Worm (Caenorhabditis elegans) whole organism, L4 larva: ENCODE measurements around the gene mes-4.
A peak's percentile ranks its signal among the peaks of the same experiment; 100 is the strongest.

ENCODE experiments used
- F26F4.8 ChIP-seq: fragments of 200-800 bp; sonication (Bioruptor generic); conservative IDR thresholded peaks from 2 replicates; pipeline ENCODE4 v1.3.6; 2022; ENCODE audit warnings: missing genetic modification characterization, missing compliant biosample characterization
- F44E2.7 ChIP-seq: fragments of 200-800 bp; sonication (Bioruptor generic); IDR thresholded peaks from 2 replicates; pipeline ENCODE4 v2.1.2; 2022; ENCODE audit warnings: missing genetic modification characterization, missing compliant biosample characterization
- F49E8.2 ChIP-seq: sonication (generic microtip); optimal IDR thresholded peaks from 2 replicates; lab custom pipeline; 2016; ENCODE audit warnings: missing compliant biosample characterization, mild to moderate bottlenecking, missing genetic modification characterization, borderline replicate concordance
- Y105C5A.15 ChIP-seq: fragments of 200-800 bp; sonication (Bioruptor generic); IDR thresholded peaks from 2 replicates; pipeline ENCODE4 v1.3.6; 2022; ENCODE audit warnings: missing genetic modification characterization, missing compliant biosample characterization
- aha-1 ChIP-seq: fragments of 150-350 bp; peaks from one replicate; lab custom pipeline; 2014; ENCODE audit warnings: missing biosample characterization, missing genetic modification characterization
- aly-2 ChIP-seq: sonication (generic microtip); optimal IDR thresholded peaks from 2 replicates; lab custom pipeline; 2018; ENCODE audit warnings: missing biosample characterization, missing genetic modification characterization
- attf-4 ChIP-seq: sonication (generic microtip); optimal IDR thresholded peaks from 3 replicates; lab custom pipeline; 2017; ENCODE audit warnings: missing biosample characterization, missing genetic modification characterization
- ceh-28 ChIP-seq: fragments of 150-350 bp; optimal IDR thresholded peaks from 2 replicates; lab custom pipeline; 2014; ENCODE audit warnings: missing biosample characterization, missing genetic modification reagents, missing genetic modification characterization
- ceh-32 ChIP-seq: sonication (generic microtip); optimal IDR thresholded peaks from 2 replicates; lab custom pipeline; 2016; ENCODE audit warnings: mild to moderate bottlenecking, missing genetic modification characterization, missing compliant biosample characterization; ENCODE audit not compliant: poor library complexity
- daf-12 ChIP-seq: fragments of 150-350 bp; optimal IDR thresholded peaks from 2 replicates; lab custom pipeline; 2014; ENCODE audit warnings: missing biosample characterization, missing genetic modification reagents, missing genetic modification characterization
- daf-19 ChIP-seq: fragments of 200-800 bp; sonication (Bioruptor generic); conservative IDR thresholded peaks from 2 replicates; pipeline ENCODE4 v1.3.6; 2022; ENCODE audit warnings: missing genetic modification characterization, missing compliant biosample characterization
- dmd-8 ChIP-seq: fragments of 200-800 bp; sonication (Bioruptor generic); IDR thresholded peaks from 2 replicates; pipeline ENCODE4 v1.3.6; 2022; ENCODE audit warnings: missing genetic modification characterization, missing compliant biosample characterization
- dpl-1 ChIP-seq: fragments of 150-350 bp; optimal IDR thresholded peaks from 2 replicates; lab custom pipeline; 2014; ENCODE audit warnings: missing biosample characterization, missing genetic modification reagents, missing genetic modification characterization
- duxl-1 ChIP-seq: sonication (generic microtip); optimal IDR thresholded peaks from 2 replicates; lab custom pipeline; 2016; ENCODE audit warnings: mild to moderate bottlenecking, missing genetic modification characterization, moderate library complexity, missing compliant biosample characterization; ENCODE audit not compliant: poor library complexity
- egl-43 ChIP-seq: fragments of 200-800 bp; sonication (Bioruptor generic); IDR thresholded peaks from 2 replicates; pipeline ENCODE4 v1.3.6; 2022; ENCODE audit warnings: missing genetic modification reagents, missing genetic modification characterization, missing compliant biosample characterization
- fos-1 ChIP-seq: fragments of 150-350 bp; optimal IDR thresholded peaks from 2 replicates; lab custom pipeline; 2014; ENCODE audit warnings: missing biosample characterization, missing genetic modification characterization
- hlh-11 ChIP-seq: fragments of 200-800 bp; sonication (Bioruptor generic); optimal IDR thresholded peaks from 2 replicates; lab custom pipeline; 2018; ENCODE audit warnings: mild to moderate bottlenecking, missing genetic modification characterization, missing compliant biosample characterization
- hlh-30 ChIP-seq: sonication (generic microtip); optimal IDR thresholded peaks from 2 replicates; lab custom pipeline; 2017; ENCODE audit warnings: antibody characterized with exemption, mild to moderate bottlenecking, missing genetic modification characterization, missing compliant biosample characterization; ENCODE audit not compliant: insufficient read depth
- lin-1 ChIP-seq: fragments of 200-800 bp; sonication (Bioruptor generic); IDR thresholded peaks from 2 replicates; pipeline ENCODE4 v1.3.6; 2022; ENCODE audit warnings: missing genetic modification reagents, missing genetic modification characterization, missing compliant biosample characterization
- lin-15B ChIP-seq: fragments of 150-350 bp; sonication (generic microtip); optimal IDR thresholded peaks from 3 replicates; lab custom pipeline; 2014; ENCODE audit warnings: missing biosample characterization, missing genetic modification characterization
- lin-29 ChIP-seq: fragments of 200-800 bp; sonication (Bioruptor generic); IDR thresholded peaks from 2 replicates; pipeline ENCODE4 v1.3.6; 2022; ENCODE audit warnings: missing genetic modification reagents, missing genetic modification characterization, missing compliant biosample characterization
- lir-3 ChIP-seq: sonication (generic microtip); optimal IDR thresholded peaks from 2 replicates; lab custom pipeline; 2016; ENCODE audit warnings: mild to moderate bottlenecking, missing genetic modification characterization, missing compliant biosample characterization
- lsy-2 ChIP-seq, 2 experiments: fragments of 150-350 bp in 1 of 2; sonication (generic microtip) in 1 of 2; optimal IDR thresholded peaks; 2 replicates each; lab custom pipeline; 2014 to 2017; ENCODE audit warnings: missing biosample characterization in 2 of 2, missing genetic modification characterization in 2 of 2
- mdl-1 ChIP-seq, 2 experiments: fragments of 150-350 bp in 1 of 2; sonication (generic microtip) in 1 of 2; optimal IDR thresholded peaks; 2 replicates each; lab custom pipeline; 2014 to 2017; ENCODE audit warnings: missing biosample characterization in 2 of 2, missing genetic modification characterization in 2 of 2
- mep-1 ChIP-seq: fragments of 150-350 bp; sonication (generic microtip); optimal IDR thresholded peaks from 3 replicates; lab custom pipeline; 2014; ENCODE audit warnings: missing biosample characterization, missing genetic modification characterization
- mxl-2 ChIP-seq: fragments of 200-800 bp; sonication (Bioruptor generic); conservative IDR thresholded peaks from 2 replicates; pipeline ENCODE4 v1.3.6; 2022; ENCODE audit warnings: missing genetic modification reagents, missing genetic modification characterization, missing compliant biosample characterization
- mxl-3 ChIP-seq: fragments of 200-800 bp; sonication (Bioruptor generic); optimal IDR thresholded peaks from 2 replicates; lab custom pipeline; 2018; ENCODE audit warnings: mild to moderate bottlenecking, missing genetic modification characterization, missing compliant biosample characterization
- nhr-25 ChIP-seq: sonication (generic microtip); optimal IDR thresholded peaks from 2 replicates; lab custom pipeline; 2017; ENCODE audit warnings: missing genetic modification characterization, mild to moderate bottlenecking, missing compliant biosample characterization, antibody characterized with exemption, moderate library complexity, borderline replicate concordance; ENCODE audit not compliant: insufficient read depth
- nhr-28 ChIP-seq: fragments of 150-350 bp; optimal IDR thresholded peaks from 2 replicates; lab custom pipeline; 2014; ENCODE audit warnings: missing biosample characterization, missing genetic modification characterization
- nhr-42 ChIP-seq: fragments of 200-800 bp; sonication (Bioruptor generic); IDR thresholded peaks from 2 replicates; pipeline ENCODE4 v1.3.6; 2022; ENCODE audit warnings: missing genetic modification characterization, missing compliant biosample characterization
- nhr-48 ChIP-seq: sonication (generic microtip); optimal IDR thresholded peaks from 2 replicates; lab custom pipeline; 2016; ENCODE audit warnings: mild to moderate bottlenecking, missing genetic modification characterization, missing compliant biosample characterization
- nhr-6 ChIP-seq: fragments of 150-350 bp; optimal IDR thresholded peaks from 2 replicates; lab custom pipeline; 2014; ENCODE audit warnings: missing biosample characterization, missing genetic modification characterization
- nhr-76 ChIP-seq: fragments of 150-350 bp; optimal IDR thresholded peaks from 2 replicates; lab custom pipeline; 2014; ENCODE audit warnings: missing biosample characterization, missing genetic modification characterization
- sdz-12 ChIP-seq: fragments of 200-800 bp; sonication (Bioruptor generic); optimal IDR thresholded peaks from 2 replicates; lab custom pipeline; 2018; ENCODE audit warnings: mild to moderate bottlenecking, missing genetic modification characterization, missing compliant biosample characterization
- skn-1 ChIP-seq: fragments of 150-350 bp; optimal IDR thresholded peaks from 2 replicates; lab custom pipeline; 2014; ENCODE audit warnings: missing biosample characterization, missing genetic modification characterization
- spr-1 ChIP-seq: sonication (generic microtip); optimal IDR thresholded peaks from 2 replicates; lab custom pipeline; 2016; ENCODE audit warnings: mild to moderate bottlenecking, missing genetic modification characterization, missing compliant biosample characterization
- unc-130 ChIP-seq: sonication (generic microtip); optimal IDR thresholded peaks from 2 replicates; lab custom pipeline; 2016; ENCODE audit warnings: missing genetic modification reagents, missing genetic modification characterization, missing compliant biosample characterization
- unc-62 ChIP-seq, 3 experiments: fragments of 150-350 bp in 1 of 3; sonication (generic microtip); optimal IDR thresholded peaks in 2 of 3; peaks in 1 of 3; 1 replicate in 1 of 3; 2 replicates in 2 of 3; lab custom pipeline; 2014 to 2017; ENCODE audit warnings: missing biosample characterization in 3 of 3, missing genetic modification characterization in 3 of 3, missing genetic modification reagents in 3 of 3, missing genotype in 1 of 3
- zag-1 ChIP-seq: fragments of 150-350 bp; optimal IDR thresholded peaks from 2 replicates; lab custom pipeline; 2014; ENCODE audit warnings: missing biosample characterization, missing genetic modification characterization
- zfp-2 ChIP-seq: sonication (generic microtip); optimal IDR thresholded peaks from 2 replicates; lab custom pipeline; 2016; ENCODE audit warnings: mild to moderate bottlenecking, missing genetic modification characterization, missing compliant biosample characterization

mes-4 gene

ce11 chrV:13390936-13391335 lies 46.4 kb downstream of the mes-4 start:
- peak; percentile 21 for TF ChIP-seq hlh-30 (tag; lab: Kevin White, UChicago)
- TF ChIP-seq spr-1 (tag; lab: Kevin White, UChicago), result no peak
- peak; percentile 27 for TF ChIP-seq nhr-28 (tag; lab: Kevin White, UChicago)
- TF ChIP-seq dpl-1 (GFP tag; lab: Kevin White, UChicago), result no peak
- TF ChIP-seq Y105C5A.15 (GFP tag; lab: Robert Waterston, UW), result no peak
- TF ChIP-seq mxl-3 (GFP tag; lab: Kevin White, UChicago), result peak; percentile 20
- 0 out of 2 replicates have a peak, but pooled peaks have one; percentile 46 for TF ChIP-seq dmd-8
- TF ChIP-seq lsy-2 (tag; optimal IDR thresholded peaks at IDR 0.05; lab: Kevin White, UChicago), result peak in 1 of 2 experiments; percentile 11
- no peak for TF ChIP-seq lin-15B (tag; lab: Kevin White, UChicago)

ce11 chrV:13389454-13389853 lies 47.9 kb downstream of the mes-4 start:
- no peak for TF ChIP-seq daf-12
- no peak for TF ChIP-seq egl-43 (GFP tag; lab: Robert Waterston, UW)
- TF ChIP-seq F49E8.2 (tag; lab: Kevin White, UChicago), result no peak
- no peak for TF ChIP-seq lir-3
- TF ChIP-seq F44E2.7 (GFP tag; lab: Robert Waterston, UW), result no peak
- no peak for TF ChIP-seq attf-4 (tag; lab: Kevin White, UChicago)
- TF ChIP-seq mep-1 (tag; lab: Kevin White, UChicago), result peak; percentile 2
- no peak for TF ChIP-seq unc-130 (GFP tag; lab: Kevin White, UChicago)
- TF ChIP-seq lin-15B (tag; lab: Kevin White, UChicago), result no peak
- no peak for TF ChIP-seq aly-2
- TF ChIP-seq nhr-48 (tag; lab: Kevin White, UChicago), result no peak
- no peak for TF ChIP-seq sdz-12
- no peak for TF ChIP-seq fos-1
- TF ChIP-seq aha-1, result peak; percentile 73
- no peak for TF ChIP-seq ceh-32 (tag; lab: Kevin White, UChicago)
- TF ChIP-seq nhr-76 (tag; lab: Kevin White, UChicago), result no peak
- peak; percentile 25 for TF ChIP-seq nhr-25 (tag; lab: Kevin White, UChicago)
- TF ChIP-seq mxl-2, result no peak
- TF ChIP-seq unc-62 (GFP tag; optimal IDR thresholded peaks at IDR 0.05 in 1 of 2; lab: Kevin White, UChicago), result no peak
- TF ChIP-seq unc-62 (tag; optimal IDR thresholded peaks at IDR 0.05; lab: Kevin White, UChicago), result no peak
- TF ChIP-seq hlh-11, result no peak
- no peak for TF ChIP-seq nhr-6
- TF ChIP-seq nhr-42 (GFP tag; lab: Robert Waterston, UW), result no peak
- no peak for TF ChIP-seq spr-1 (tag; lab: Kevin White, UChicago)
- TF ChIP-seq nhr-28 (tag; lab: Kevin White, UChicago), result peak; percentile 77
- TF ChIP-seq skn-1 (tag; lab: Kevin White, UChicago), result no peak

- no peak for TF ChIP-seq spr-1 (tag; lab: Kevin White, UChicago)
- 0 out of 2 replicates have a peak, but pooled peaks have one; percentile 51 for TF ChIP-seq dmd-8
- TF ChIP-seq ceh-28 (tag; lab: Kevin White, UChicago), result no peak
- no peak for TF ChIP-seq lin-29 (GFP tag; lab: Robert Waterston, UW)
- no peak for TF ChIP-seq nhr-42 (GFP tag; lab: Robert Waterston, UW)
- TF ChIP-seq F26F4.8, result no peak
- TF ChIP-seq daf-19 (GFP tag; lab: Robert Waterston, UW), result no peak
- TF ChIP-seq unc-62 (GFP tag; optimal IDR thresholded peaks at IDR 0.05 in 1 of 2; lab: Kevin White, UChicago), result peak in 1 of 2 experiments; percentile 92
- no peak for TF ChIP-seq unc-62 (tag; optimal IDR thresholded peaks at IDR 0.05; lab: Kevin White, UChicago)
Observed at ce11 chrV:13388961-13389360, 48.4 kb downstream of the mes-4 start.

ce11 chrV:13387472-13387871 lies 49.9 kb downstream of the mes-4 start:
- no peak for TF ChIP-seq zag-1 (tag; lab: Kevin White, UChicago)
- no peak for TF ChIP-seq lin-1 (GFP tag; lab: Robert Waterston, UW)
- TF ChIP-seq duxl-1 (tag; lab: Kevin White, UChicago), result no peak
- TF ChIP-seq nhr-6, result no peak
- no peak for TF ChIP-seq lir-3
- TF ChIP-seq unc-130 (GFP tag; lab: Kevin White, UChicago), result no peak
- no peak for TF ChIP-seq mdl-1 (tag; optimal IDR thresholded peaks at IDR 0.05; lab: Kevin White, UChicago)
- no peak for TF ChIP-seq zfp-2 (tag; lab: Kevin White, UChicago)
- peak; percentile 94 for TF ChIP-seq aha-1
